Fruit fly (Drosophila melanogaster): ENCODE data around the gene CG33648.

CG33648 gene

dm6 chr2L:14474987-14475386 lies 49.1 kb upstream of the CG33648 start (continued):
- TF ChIP-seq CG3281 (GFP tag; optimal IDR thresholded peaks at IDR 0.05) (peak; percentile 31), sim (GFP tag; IDR thresholded peaks at IDR 0.05) (no peak), kah (GFP tag; optimal IDR thresholded peaks at IDR 0.05) (peak; percentile 18), dan (GFP tag; IDR thresholded peaks at IDR 0.05) (no peak), lmd (GFP tag; IDR thresholded peaks at IDR 0.05) (peak; percentile 57), NfI (GFP tag; optimal IDR thresholded peaks at IDR 0.05) (no peak), CG10321 (GFP tag; IDR thresholded peaks at IDR 0.05) (no peak), inv (GFP tag; IDR thresholded peaks at IDR 0.05; ENCODE audit: partially characterized antibody) (no peak), nau (GFP tag; optimal IDR thresholded peaks at IDR 0.05) (peak; percentile 48), btn (GFP tag; optimal IDR thresholded peaks at IDR 0.05) (no peak), dpn (GFP tag; optimal IDR thresholded peaks at IDR 0.05) (peak in 1 of 2 experiments; percentile 50), sr (GFP tag; IDR thresholded peaks at IDR 0.05) (no peak), grau (tag; optimal IDR thresholded peaks at IDR 0.05) (peak; percentile 74), CG11093 (GFP tag; IDR thresholded peaks at IDR 0.05) (0 out of 3 replicates have a peak, but pooled peaks have one; percentile 35), CG11723 (GFP tag; optimal IDR thresholded peaks at IDR 0.05) (no peak), tio (GFP tag; optimal IDR thresholded peaks at IDR 0.05) (peak; percentile 1), Sox100B (GFP tag; optimal IDR thresholded peaks at IDR 0.05) (peak; percentile 56), dysf (GFP tag; IDR thresholded peaks at IDR 0.05) (peak; percentile 48; the same call in 2 of the 3 replicates), Eip74EF (GFP tag; optimal IDR thresholded peaks at IDR 0.05) (no peak), Doc2 (GFP tag; IDR thresholded peaks at IDR 0.05) (no peak), CG9932 (GFP tag; IDR thresholded peaks at IDR 0.05) (no peak), tll (GFP tag; optimal IDR thresholded peaks at IDR 0.05) (no peak), CG18599 (GFP tag; optimal IDR thresholded peaks at IDR 0.05) (peak; percentile 65), fu2 (GFP tag; optimal IDR thresholded peaks at IDR 0.05) (no peak), Six4 (GFP tag; optimal IDR thresholded peaks at IDR 0.05) (no peak), Atf-2 (GFP tag; optimal IDR thresholded peaks at IDR 0.05) (no peak), CG12299 (tag; optimal IDR thresholded peaks at IDR 0.05) (peak; percentile 55), CG14710 (tag; optimal IDR thresholded peaks at IDR 0.05) (peak; percentile 64), amos (GFP tag; IDR thresholded peaks at IDR 0.05; ENCODE audit: partially characterized antibody) (no peak), dmrt99B (tag; optimal IDR thresholded peaks at IDR 0.05) (peak; percentile 61), CG3838 (GFP tag; optimal IDR thresholded peaks at IDR 0.05) (no peak), ase (GFP tag; IDR thresholded peaks at IDR 0.05) (0 out of 3 replicates have a peak, but pooled peaks have one; percentile 16), dmrt11E (tag; optimal IDR thresholded peaks at IDR 0.05) (peak; percentile 56), Atf3 (GFP tag; optimal IDR thresholded peaks at IDR 0.05) (no peak), CG7987 (GFP tag; optimal IDR thresholded peaks at IDR 0.05) (no peak), Rfx (GFP tag; IDR thresholded peaks at IDR 0.05) (peak; percentile 42; the same call in 1 of the 2 replicates), CG10431 (GFP tag; optimal IDR thresholded peaks at IDR 0.05) (peak; percentile 44), vvl (GFP tag; IDR thresholded peaks at IDR 0.05) (peak; percentile 72), Trl (optimal IDR thresholded peaks at IDR 0.05) (no peak), Trl (GFP tag; optimal IDR thresholded peaks at IDR 0.05) (peak; percentile 22), Pdp1 (GFP tag; optimal IDR thresholded peaks at IDR 0.05) (no peak), wor (GFP tag; IDR thresholded peaks at IDR 0.05) (no peak), aop (GFP tag; IDR thresholded peaks at IDR 0.05) (no peak), trem (tag; optimal IDR thresholded peaks at IDR 0.05) (peak; percentile 47), odd (GFP tag; optimal IDR thresholded peaks at IDR 0.05) (peak; percentile 68), MBD-R2 (GFP tag; IDR thresholded peaks at IDR 0.05) (no peak), CG11560 (tag; IDR thresholded peaks at IDR 0.05) (no peak), Hr39 (optimal IDR thresholded peaks at IDR 0.05) (no peak), tna (GFP tag; IDR thresholded peaks at IDR 0.05; ENCODE audit: partially characterized antibody) (no peak), D (optimal IDR thresholded peaks at IDR 0.05) (no peak), D (GFP tag; optimal IDR thresholded peaks at IDR 0.05) (peak; percentile 20), Bgb (GFP tag; IDR thresholded peaks at IDR 0.05; ENCODE audit: partially characterized antibody) (no peak)

Data from whole organism, embryonic.